Worm (Caenorhabditis elegans) whole organism, young adult: Measurements from ENCODE around the gene Y43F8B.17.
A peak's percentile ranks its signal among the peaks of the same experiment; 100 is the strongest.

ENCODE experiments used
- B0336.3 ChIP-seq: fragments of 200-800 bp; sonication (Bioruptor generic); IDR thresholded peaks from 2 replicates; pipeline ENCODE4 v1.3.6; 2022; ENCODE audit warnings: missing genetic modification characterization, missing compliant biosample characterization
- C06A6.2 ChIP-seq: fragments of 200-800 bp; sonication (Bioruptor generic); conservative IDR thresholded peaks from 2 replicates; pipeline ENCODE4 v1.3.6; 2022; ENCODE audit warnings: missing genetic modification characterization, missing compliant biosample characterization
- D2030.7 ChIP-seq: fragments of 200-800 bp; sonication (Bioruptor generic); IDR thresholded peaks from 2 replicates; pipeline ENCODE4 v1.3.6; 2022; ENCODE audit warnings: missing genetic modification reagents, missing genetic modification characterization, missing compliant biosample characterization
- F22D6.2 ChIP-seq: sonication (generic microtip); optimal IDR thresholded peaks from 2 replicates; lab custom pipeline; 2016; ENCODE audit warnings: mild to moderate bottlenecking, missing genetic modification characterization, missing compliant biosample characterization
- F37B4.10 ChIP-seq: fragments of 200-800 bp; sonication (Bioruptor generic); IDR thresholded peaks from 2 replicates; pipeline ENCODE4 v1.3.6; 2022; ENCODE audit warnings: missing genetic modification characterization, missing compliant biosample characterization
- F55B11.4 ChIP-seq: sonication (generic microtip); optimal IDR thresholded peaks from 2 replicates; lab custom pipeline; 2016; ENCODE audit warnings: missing compliant biosample characterization, missing genetic modification characterization, borderline replicate concordance; ENCODE audit not compliant: insufficient read depth
- K11D2.4 ChIP-seq: fragments of 200-800 bp; sonication (Bioruptor generic); IDR thresholded peaks from 2 replicates; pipeline ENCODE4 v1.3.6; 2022; ENCODE audit warnings: missing genetic modification reagents, missing genetic modification characterization, missing compliant biosample characterization
- Y53G8AR.9 ChIP-seq: fragments of 200-800 bp; sonication (Bioruptor generic); conservative IDR thresholded peaks from 2 replicates; pipeline ENCODE4 v1.3.6; 2022; ENCODE audit warnings: missing genetic modification reagents, missing genetic modification characterization, missing compliant biosample characterization
- atf-7 ChIP-seq: sonication (generic microtip); optimal IDR thresholded peaks from 2 replicates; lab custom pipeline; 2017; ENCODE audit warnings: mild to moderate bottlenecking, missing genetic modification characterization, missing compliant biosample characterization
- attf-6 ChIP-seq: fragments of 200-800 bp; sonication (Bioruptor generic); IDR thresholded peaks from 2 replicates; pipeline ENCODE4 v1.3.6; 2022; ENCODE audit warnings: missing genetic modification reagents, missing genetic modification characterization, missing compliant biosample characterization
- bed-1 ChIP-seq: fragments of 200-800 bp; sonication (Bioruptor generic); IDR thresholded peaks from 2 replicates; pipeline ENCODE4 v1.3.6; 2022; ENCODE audit warnings: missing genetic modification reagents, missing genetic modification characterization, missing compliant biosample characterization
- cebp-2 ChIP-seq: fragments of 200-800 bp; sonication (Bioruptor generic); IDR thresholded peaks from 2 replicates; pipeline ENCODE4 v1.3.6; 2022; ENCODE audit warnings: missing genetic modification characterization, missing compliant biosample characterization
- ceh-91 ChIP-seq: fragments of 200-800 bp; sonication (Bioruptor generic); IDR thresholded peaks from 2 replicates; pipeline ENCODE4 v1.3.6; 2022; ENCODE audit warnings: missing genetic modification reagents, missing genetic modification characterization, missing compliant biosample characterization
- chd-7 ChIP-seq: sonication (generic microtip); optimal IDR thresholded peaks from 2 replicates; lab custom pipeline; 2016; ENCODE audit warnings: mild to moderate bottlenecking, missing genetic modification characterization, moderate library complexity, missing compliant biosample characterization
- dpff-1 ChIP-seq: sonication (generic microtip); optimal IDR thresholded peaks from 2 replicates; lab custom pipeline; 2017; ENCODE audit warnings: mild to moderate bottlenecking, missing genetic modification characterization, missing compliant biosample characterization
- efl-1 ChIP-seq: fragments of 150-350 bp; optimal IDR thresholded peaks from 2 replicates; lab custom pipeline; 2014; ENCODE audit warnings: missing biosample characterization, missing genetic modification reagents, missing genetic modification characterization
- egl-44 ChIP-seq: fragments of 200-800 bp; sonication (Bioruptor generic); IDR thresholded peaks from 2 replicates; pipeline ENCODE4 v1.3.6; 2022; ENCODE audit warnings: missing genetic modification reagents, missing genetic modification characterization, missing compliant biosample characterization
- ets-4 ChIP-seq: fragments of 200-800 bp; sonication (Bioruptor generic); optimal IDR thresholded peaks from 2 replicates; lab custom pipeline; 2018; ENCODE audit warnings: mild to moderate bottlenecking, missing genetic modification characterization, missing compliant biosample characterization
- fkh-3 ChIP-seq: sonication (generic microtip); optimal IDR thresholded peaks from 2 replicates; lab custom pipeline; 2016; ENCODE audit warnings: mild to moderate bottlenecking, missing genetic modification characterization, missing compliant biosample characterization
- hmg-20 ChIP-seq: fragments of 200-800 bp; sonication (Bioruptor generic); IDR thresholded peaks from 2 replicates; pipeline ENCODE4 v1.3.6; 2022; ENCODE audit warnings: missing genetic modification reagents, missing genetic modification characterization, missing compliant biosample characterization
- lag-1 ChIP-seq: fragments of 200-800 bp; sonication (Bioruptor generic); IDR thresholded peaks from 2 replicates; pipeline ENCODE4 v1.3.6; 2022; ENCODE audit warnings: missing genetic modification reagents, missing genetic modification characterization, missing compliant biosample characterization
- let-526 ChIP-seq: fragments of 200-800 bp; sonication (Bioruptor generic); IDR thresholded peaks from 2 replicates; pipeline ENCODE4 v1.3.6; 2022; ENCODE audit warnings: missing genetic modification reagents, missing genetic modification characterization, missing compliant biosample characterization
- let-607 ChIP-seq, 2 experiments: fragments of 200-800 bp in 1 of 2; sonication (Bioruptor generic) in 1 of 2; sonication (generic microtip) in 1 of 2; optimal IDR thresholded peaks; 2 replicates each; lab custom pipeline; 2016 to 2018; ENCODE audit warnings: mild to moderate bottlenecking in 2 of 2, missing compliant biosample characterization in 2 of 2, missing genetic modification characterization in 2 of 2, moderate library complexity in 2 of 2, missing genotype in 1 of 2
- lin-40 ChIP-seq: sonication (generic microtip); optimal IDR thresholded peaks from 2 replicates; lab custom pipeline; 2016; ENCODE audit warnings: missing genetic modification characterization, mild to moderate bottlenecking, missing compliant biosample characterization, missing genotype, missing genetic modification reagents
- madf-3 ChIP-seq: fragments of 200-800 bp; sonication (Bioruptor generic); IDR thresholded peaks from 2 replicates; pipeline ENCODE4 v1.3.6; 2022; ENCODE audit warnings: missing genetic modification reagents, missing genetic modification characterization, missing compliant biosample characterization
- mcd-1 ChIP-seq: fragments of 200-800 bp; sonication (Bioruptor generic); IDR thresholded peaks from 2 replicates; pipeline ENCODE4 v1.3.6; 2022; ENCODE audit warnings: missing genetic modification reagents, missing genetic modification characterization, missing compliant biosample characterization
- mxl-1 ChIP-seq: sonication (generic microtip); optimal IDR thresholded peaks from 2 replicates; lab custom pipeline; 2016; ENCODE audit warnings: missing genetic modification characterization, missing compliant biosample characterization
- nhr-80 ChIP-seq: sonication (generic microtip); optimal IDR thresholded peaks from 2 replicates; lab custom pipeline; 2016; ENCODE audit warnings: missing genetic modification characterization, missing compliant biosample characterization
- nhr-90 ChIP-seq: sonication (generic microtip); optimal IDR thresholded peaks from 2 replicates; lab custom pipeline; 2016; ENCODE audit warnings: missing genotype, mild to moderate bottlenecking, missing genetic modification characterization, missing compliant biosample characterization
- pha-4 ChIP-seq: fragments of 150-350 bp; sonication (generic microtip); optimal IDR thresholded peaks from 2 replicates; lab custom pipeline; 2014; ENCODE audit warnings: missing biosample characterization, missing genetic modification reagents, missing genetic modification characterization
- rcor-1 ChIP-seq: fragments of 200-800 bp; sonication (Bioruptor generic); IDR thresholded peaks from 2 replicates; pipeline ENCODE4 v1.3.6; 2022; ENCODE audit warnings: missing genetic modification reagents, missing genetic modification characterization, missing compliant biosample characterization
- repo-1 ChIP-seq: sonication (generic microtip); optimal IDR thresholded peaks from 2 replicates; lab custom pipeline; 2017; ENCODE audit warnings: mild to moderate bottlenecking, missing genetic modification characterization, missing compliant biosample characterization
- sea-2 ChIP-seq: fragments of 200-800 bp; sonication (Bioruptor generic); IDR thresholded peaks from 2 replicates; pipeline ENCODE4 v1.3.6; 2022; ENCODE audit warnings: missing genetic modification characterization, missing compliant biosample characterization
- snpc-1.1 ChIP-seq: sonication (generic microtip); optimal IDR thresholded peaks from 2 replicates; lab custom pipeline; 2017; ENCODE audit warnings: missing genetic modification characterization, mild to moderate bottlenecking, missing compliant biosample characterization, antibody characterized with exemption, moderate library complexity, missing genotype, missing genetic modification reagents; ENCODE audit not compliant: insufficient read depth
- snpc-4 ChIP-seq, 5 experiments: fragments of 150-350 bp in 1 of 5; sonication (generic microtip) in 4 of 5; optimal IDR thresholded peaks; 2 replicates each; lab custom pipeline; 2014 to 2018; ENCODE audit warnings: missing genetic modification characterization in 5 of 5, missing biosample characterization in 3 of 5, antibody characterized with exemption in 2 of 5, mild to moderate bottlenecking in 2 of 5, missing compliant biosample characterization in 2 of 5, missing genotype in 2 of 5, moderate library complexity in 2 of 5, missing genetic modification reagents in 1 of 5
- somi-1 ChIP-seq: fragments of 200-800 bp; sonication (Bioruptor generic); optimal IDR thresholded peaks from 2 replicates; lab custom pipeline; 2018; ENCODE audit warnings: mild to moderate bottlenecking, missing genetic modification characterization, missing compliant biosample characterization
- tbp1 ChIP-seq: fragments of 200-800 bp; sonication (Bioruptor generic); optimal IDR thresholded peaks from 2 replicates; lab custom pipeline; 2018; ENCODE audit warnings: mild to moderate bottlenecking, missing genetic modification characterization, missing compliant biosample characterization
- tlf-1 ChIP-seq: fragments of 200-800 bp; sonication (Bioruptor generic); optimal IDR thresholded peaks from 2 replicates; lab custom pipeline; 2018; ENCODE audit warnings: mild to moderate bottlenecking, missing genetic modification characterization, missing compliant biosample characterization
- unc-62 ChIP-seq: fragments of 150-350 bp; optimal IDR thresholded peaks from 2 replicates; lab custom pipeline; 2014; ENCODE audit warnings: missing biosample characterization, missing genetic modification reagents, missing genetic modification characterization
- ztf-18 ChIP-seq: sonication (generic microtip); optimal IDR thresholded peaks from 2 replicates; lab custom pipeline; 2016; ENCODE audit warnings: missing genotype, mild to moderate bottlenecking, missing genetic modification characterization, missing compliant biosample characterization
- ztf-22 ChIP-seq: fragments of 200-800 bp; sonication (Bioruptor generic); optimal IDR thresholded peaks from 2 replicates; lab custom pipeline; 2018; ENCODE audit warnings: mild to moderate bottlenecking, missing genetic modification characterization, moderate library complexity, missing compliant biosample characterization
- ztf-25 ChIP-seq: fragments of 200-800 bp; sonication (Bioruptor generic); IDR thresholded peaks from 2 replicates; pipeline ENCODE4 v1.3.6; 2022; ENCODE audit warnings: missing genetic modification reagents, missing genetic modification characterization, missing compliant biosample characterization
- ztf-26 ChIP-seq: sonication (generic microtip); optimal IDR thresholded peaks from 2 replicates; lab custom pipeline; 2017; ENCODE audit warnings: missing genetic modification characterization, missing compliant biosample characterization
- ztf-28 ChIP-seq: fragments of 200-800 bp; sonication (Bioruptor generic); IDR thresholded peaks from 2 replicates; pipeline ENCODE4 v1.3.6; 2022; ENCODE audit warnings: missing genetic modification reagents, missing genetic modification characterization, missing compliant biosample characterization

Y43F8B.17 gene

DNA sequence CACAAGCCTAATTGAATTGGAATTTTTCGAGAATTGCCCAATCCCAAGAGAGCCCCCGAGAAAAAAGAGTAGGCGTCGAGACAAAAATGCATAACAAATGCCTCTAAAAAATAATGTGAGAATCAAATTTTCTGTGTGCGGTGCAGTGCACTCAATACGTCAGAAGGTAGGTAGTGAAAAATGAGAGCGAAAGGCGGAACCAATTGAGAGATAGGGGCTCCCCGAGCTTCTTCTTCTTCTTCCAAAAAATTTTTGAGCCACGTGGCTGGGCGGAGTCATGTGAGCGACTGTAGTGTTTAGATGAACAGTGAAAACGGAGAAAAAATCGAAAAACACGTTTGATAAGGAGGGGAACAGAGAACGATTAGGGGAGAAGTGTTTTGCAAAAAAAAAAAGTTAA is 40.0 kb downstream of the Y43F8B.17 start (continued):
- TF ChIP-seq let-607 (tag; optimal IDR thresholded peaks at IDR 0.05; lab: Kevin White, UChicago) = peak; percentile 31 to 45

ce11 chrV:19526197-19526596 is 41.7 kb downstream of the Y43F8B.17 start:
- no peak for TF ChIP-seq tbp1 (GFP tag; lab: Kevin White, UChicago)
- no peak for TF ChIP-seq hmg-20
- TF ChIP-seq ztf-22 (GFP tag; lab: Kevin White, UChicago) = no peak
- TF ChIP-seq snpc-4 (GFP tag; optimal IDR thresholded peaks at IDR 0.05; lab: Kevin White, UChicago) = no peak
- TF ChIP-seq snpc-4 (tag; optimal IDR thresholded peaks at IDR 0.05; lab: Kevin White, UChicago) = no peak
- TF ChIP-seq nhr-80 (tag; lab: Kevin White, UChicago) = no peak
- no peak for TF ChIP-seq madf-3 (GFP tag; lab: Robert Waterston, UW)
- TF ChIP-seq lag-1 (GFP tag; lab: Robert Waterston, UW) = no peak
- no peak for TF ChIP-seq D2030.7
- TF ChIP-seq bed-1 (GFP tag; lab: Robert Waterston, UW) = no peak

DNA sequence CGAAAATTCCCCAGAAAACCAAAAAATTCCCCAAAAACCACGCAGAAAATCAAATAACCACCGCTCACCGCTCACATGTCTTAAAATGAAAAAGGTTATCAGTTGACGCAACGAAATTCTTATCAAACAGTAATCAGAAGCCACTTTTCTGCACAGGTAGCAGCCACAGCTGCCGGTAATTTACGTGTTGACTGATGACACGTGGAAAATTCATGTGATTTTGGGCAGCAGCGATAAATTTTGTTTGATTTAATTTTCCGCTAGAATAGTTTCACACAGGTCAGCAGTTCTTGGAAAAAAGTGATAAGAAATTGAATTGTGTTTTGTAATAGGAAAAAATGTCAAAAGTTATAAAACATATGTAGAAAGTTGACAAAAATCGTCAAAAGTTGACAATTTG is 43.0 kb downstream of the Y43F8B.17 start:
- TF ChIP-seq mcd-1 (GFP tag; lab: Robert Waterston, UW) = peak; percentile 30; the same call in 1 of the 2 replicates
- TF ChIP-seq nhr-80 (tag; lab: Kevin White, UChicago) = peak; percentile 94
- TF ChIP-seq cebp-2 (GFP tag; lab: Robert Waterston, UW) = no peak
- peak; percentile 70 for TF ChIP-seq lin-40 (tag; lab: Kevin White, UChicago)
- TF ChIP-seq mxl-1 = no peak
- 0 out of 2 replicates have a peak, but pooled peaks have one; percentile 22 for TF ChIP-seq C06A6.2 (GFP tag; lab: Robert Waterston, UW)
- no peak for TF ChIP-seq snpc-1.1 (tag; lab: Kevin White, UChicago)
- TF ChIP-seq ztf-28 = no peak
- TF ChIP-seq ztf-25 (GFP tag; lab: Robert Waterston, UW) = no peak
- no peak for TF ChIP-seq F37B4.10 (GFP tag; lab: Robert Waterston, UW)
- TF ChIP-seq unc-62 (GFP tag; lab: Kevin White, UChicago) = peak; percentile 15
- no peak for TF ChIP-seq lag-1 (GFP tag; lab: Robert Waterston, UW)
- TF ChIP-seq F55B11.4 (tag; lab: Kevin White, UChicago) = no peak
- peak; percentile 86 for TF ChIP-seq ztf-22 (GFP tag; lab: Kevin White, UChicago)
- peak; percentile 41; the same call in 1 of the 2 replicates for TF ChIP-seq B0336.3 (GFP tag; lab: Robert Waterston, UW)
- peak; percentile 56 for TF ChIP-seq chd-7
- TF ChIP-seq F22D6.2 (tag; lab: Kevin White, UChicago) = peak; percentile 25
- TF ChIP-seq egl-44 (GFP tag; lab: Robert Waterston, UW) = 0 out of 2 replicates have a peak, but pooled peaks have one; percentile 42
- peak; percentile 8 for TF ChIP-seq repo-1 (tag; lab: Kevin White, UChicago)
- no peak for TF ChIP-seq madf-3 (GFP tag; lab: Robert Waterston, UW)
- peak; percentile 8 for TF ChIP-seq somi-1
- TF ChIP-seq fkh-3 (tag; lab: Kevin White, UChicago) = no peak
- TF ChIP-seq tlf-1 (GFP tag; lab: Kevin White, UChicago) = peak; percentile 36
- TF ChIP-seq sea-2 (GFP tag; lab: Robert Waterston, UW) = no peak
- peak; percentile 54 for TF ChIP-seq tbp1 (GFP tag; lab: Kevin White, UChicago)
- no peak for TF ChIP-seq efl-1 (GFP tag; lab: Kevin White, UChicago)
- no peak for TF ChIP-seq ceh-91 (GFP tag; lab: Robert Waterston, UW)
- peak; percentile 11 for TF ChIP-seq nhr-90 (tag; lab: Kevin White, UChicago)
- TF ChIP-seq K11D2.4 = peak; percentile 45; the same call in 1 of the 2 replicates
- peak; percentile 80 for TF ChIP-seq ets-4 (GFP tag; lab: Kevin White, UChicago)
- TF ChIP-seq bed-1 (GFP tag; lab: Robert Waterston, UW) = no peak
- no peak; the same call in 1 of the 2 replicates for TF ChIP-seq rcor-1 (GFP tag; lab: Robert Waterston, UW)
- TF ChIP-seq let-526 (GFP tag; lab: Robert Waterston, UW) = peak; percentile 42; the same call in 1 of the 2 replicates
- peak; percentile 86 for TF ChIP-seq atf-7 (tag; lab: Kevin White, UChicago)
- TF ChIP-seq ztf-26 (tag; lab: Kevin White, UChicago) = peak; percentile 69
- no peak for TF ChIP-seq dpff-1 (tag; lab: Kevin White, UChicago)
- TF ChIP-seq pha-4 (tag; lab: Kevin White, UChicago) = no peak
- TF ChIP-seq attf-6 (GFP tag; lab: Robert Waterston, UW) = no peak
- no peak for TF ChIP-seq ztf-18 (tag; lab: Kevin White, UChicago)
- no peak for TF ChIP-seq Y53G8AR.9 (GFP tag; lab: Robert Waterston, UW)
